Fruit fly (Drosophila melanogaster): ENCODE measurements around the gene Zasp66.

The Zasp66 gene

DNA sequence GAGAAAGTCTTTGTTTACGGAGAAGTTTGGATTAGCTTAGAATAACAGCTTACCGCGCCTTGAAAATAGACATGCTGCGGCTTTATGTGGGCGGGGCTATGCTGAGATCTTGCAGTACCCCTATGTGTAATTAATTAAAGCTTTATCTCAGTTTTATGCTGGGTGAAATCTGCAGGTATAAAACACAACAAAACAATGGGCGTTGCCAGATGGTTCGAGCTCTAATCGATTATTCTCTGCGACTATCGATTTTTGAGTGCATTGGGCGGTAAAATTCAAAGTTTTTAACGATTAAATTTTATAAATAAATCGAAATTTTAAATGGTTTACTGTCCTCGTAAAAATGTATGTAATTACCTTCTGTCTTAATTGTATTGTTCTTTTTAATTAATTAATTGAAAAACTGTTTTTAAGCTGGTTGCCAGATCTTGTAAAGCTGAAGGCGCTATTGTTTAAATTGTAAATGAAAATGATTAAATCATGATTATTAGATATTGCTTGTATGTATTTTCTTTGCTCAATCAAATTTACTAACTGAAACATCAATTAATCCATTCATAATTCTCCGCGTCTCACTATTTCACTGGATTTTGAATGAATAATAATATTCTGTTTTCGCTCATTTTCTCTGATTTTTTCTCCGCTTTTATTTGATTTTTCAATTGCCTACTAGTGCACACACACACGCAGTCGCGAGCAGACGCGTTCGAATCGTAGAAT lies at the start of gene Zasp66, which contains the start of gene GAPsec:
TSS of gene Zasp66 (plus strand) at position 670 of the 720 bp plus-strand sequence.
TSS of gene GAPsec (minus strand) at position 200 of the 720 bp plus-strand sequence.
- TF ChIP-seq Dll (optimal IDR thresholded peaks at IDR 0.05) (no peak), EcR (GFP tag; optimal IDR thresholded peaks at IDR 0.05) (no peak), psq (optimal IDR thresholded peaks at IDR 0.05) (no peak), CG8478 (optimal IDR thresholded peaks at IDR 0.05) (no peak)

DNA sequence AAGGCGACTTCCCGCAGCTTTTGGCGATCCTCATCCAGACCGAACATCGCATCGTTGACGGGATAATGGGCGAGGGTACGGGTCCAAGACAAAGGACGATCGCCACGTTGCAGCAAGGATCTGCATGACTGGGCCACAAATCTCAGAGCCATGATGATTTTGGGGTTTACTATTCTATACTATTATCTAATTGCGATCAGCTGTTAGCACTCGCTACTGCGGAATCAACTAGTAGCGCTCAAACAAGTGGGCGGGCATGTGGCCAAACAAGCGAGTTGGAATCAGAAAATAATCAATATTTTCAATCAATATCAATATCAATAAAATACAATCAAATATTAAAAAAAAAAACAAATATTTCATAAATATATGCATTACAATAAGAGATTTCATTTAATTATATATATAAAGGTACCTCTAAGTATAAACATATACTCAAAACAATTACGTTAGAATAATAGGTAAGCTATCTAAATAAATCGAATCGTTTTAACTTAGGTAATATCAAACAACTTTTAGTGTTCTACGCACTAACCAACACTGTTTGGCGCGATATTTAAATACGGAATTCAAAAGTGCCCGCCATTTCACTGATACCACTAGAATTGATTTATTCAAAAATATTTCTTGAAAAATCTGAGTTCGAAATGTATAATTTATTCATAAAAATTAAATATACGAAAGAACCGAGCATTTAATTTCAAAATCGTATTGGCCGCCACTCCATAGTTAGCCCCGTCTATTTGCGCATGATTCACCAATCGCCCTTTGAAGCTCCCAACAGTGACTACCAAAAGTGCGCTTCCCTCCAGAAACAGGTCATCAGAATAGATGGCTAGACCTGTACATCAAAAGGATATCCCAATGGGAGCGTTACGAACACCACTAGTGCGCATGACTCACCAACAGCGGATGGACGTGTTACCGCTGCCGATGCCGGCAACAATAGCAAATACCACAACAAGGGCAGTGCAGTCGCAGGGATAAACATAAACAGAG lies 48.0 kb upstream of the Zasp66 start, which contains the start of the genes CG6638 and CG43078:
TSS of gene CG6638 (minus strand) at position 235 of the 999 bp plus-strand sequence.
TSS of gene CG43078 (plus strand) at position 965 of the 999 bp plus-strand sequence.
- TF ChIP-seq psq (optimal IDR thresholded peaks at IDR 0.05), result no peak
- no peak for TF ChIP-seq EcR (GFP tag; optimal IDR thresholded peaks at IDR 0.05)
- TF ChIP-seq pan (optimal IDR thresholded peaks at IDR 0.05), result no peak
- TF ChIP-seq Dll (optimal IDR thresholded peaks at IDR 0.05), result no peak
- no peak for TF ChIP-seq CG8478 (optimal IDR thresholded peaks at IDR 0.05)
- no peak for TF ChIP-seq usp (GFP tag; optimal IDR thresholded peaks at IDR 0.05)

DNA sequence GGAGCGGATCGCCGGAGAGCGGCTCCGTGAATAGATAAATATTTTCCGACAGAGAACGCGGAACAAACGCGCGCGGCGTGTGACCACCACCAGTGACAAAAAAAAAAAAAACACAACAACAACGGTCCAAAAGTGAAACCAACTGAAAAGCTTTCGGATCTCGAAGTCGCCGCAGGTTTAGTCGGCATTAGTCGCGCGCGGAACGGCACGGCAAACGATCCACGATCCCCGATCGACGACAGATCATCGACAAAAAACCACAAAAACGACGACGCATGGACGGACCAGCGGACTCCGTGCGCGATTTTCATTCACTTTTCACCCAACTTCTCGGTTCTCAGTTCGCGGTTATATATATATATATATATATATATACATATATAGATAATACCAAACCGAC lies 45.7 kb upstream of the Zasp66 start:
- TF ChIP-seq psq (optimal IDR thresholded peaks at IDR 0.05) (no peak), usp (GFP tag; optimal IDR thresholded peaks at IDR 0.05) (no peak), Dll (optimal IDR thresholded peaks at IDR 0.05) (no peak), CG8478 (optimal IDR thresholded peaks at IDR 0.05) (no peak), EcR (GFP tag; optimal IDR thresholded peaks at IDR 0.05) (no peak), pan (optimal IDR thresholded peaks at IDR 0.05) (no peak)

DNA sequence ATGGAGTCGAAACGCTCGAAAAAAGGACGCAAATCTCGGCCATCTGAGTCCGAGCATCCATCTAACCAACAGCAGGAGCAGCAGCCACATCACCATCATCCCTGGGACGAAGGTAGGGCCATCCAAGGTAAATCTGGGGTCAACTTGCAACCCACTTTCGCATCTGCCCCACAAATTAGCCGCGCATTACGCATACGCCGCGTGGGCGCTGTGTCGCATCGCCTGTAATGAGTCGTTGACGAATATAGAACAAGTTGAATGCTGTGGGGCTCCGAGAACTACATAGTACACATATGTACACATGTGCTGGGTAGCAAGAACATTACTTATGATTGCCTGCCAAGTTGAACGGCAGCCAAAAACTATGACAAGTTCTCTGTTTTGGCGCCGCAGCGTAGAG lies 44.7 kb upstream of the Zasp66 start:
- no peak for TF ChIP-seq Dll (optimal IDR thresholded peaks at IDR 0.05)
- TF ChIP-seq EcR (GFP tag; optimal IDR thresholded peaks at IDR 0.05), result no peak
- no peak for TF ChIP-seq CG8478 (optimal IDR thresholded peaks at IDR 0.05)
- no peak for TF ChIP-seq pan (optimal IDR thresholded peaks at IDR 0.05)
- TF ChIP-seq psq (optimal IDR thresholded peaks at IDR 0.05), result no peak
- no peak for TF ChIP-seq usp (GFP tag; optimal IDR thresholded peaks at IDR 0.05)

DNA sequence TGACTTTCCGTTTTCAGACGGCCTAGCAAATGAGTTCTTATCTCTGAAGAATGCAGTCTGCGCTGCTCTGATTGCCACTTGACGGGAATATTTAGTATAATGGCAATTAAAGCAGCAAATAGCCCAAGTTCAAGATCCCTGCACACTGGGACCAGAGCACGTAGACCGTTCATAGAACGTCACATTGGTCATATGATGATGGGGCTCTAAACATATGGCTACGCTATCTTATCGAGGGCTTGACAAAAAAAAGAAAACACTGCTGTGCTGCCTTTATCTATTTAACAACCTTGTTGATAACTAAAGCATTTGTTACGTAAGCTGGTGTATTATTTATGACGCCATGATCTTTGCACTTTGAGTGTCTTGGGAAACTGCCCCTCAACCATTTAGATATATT lies 43.4 kb upstream of the Zasp66 start:
- TF ChIP-seq EcR (GFP tag; optimal IDR thresholded peaks at IDR 0.05) (no peak), usp (GFP tag; optimal IDR thresholded peaks at IDR 0.05) (no peak), Dll (optimal IDR thresholded peaks at IDR 0.05) (no peak), pan (optimal IDR thresholded peaks at IDR 0.05) (no peak)

DNA sequence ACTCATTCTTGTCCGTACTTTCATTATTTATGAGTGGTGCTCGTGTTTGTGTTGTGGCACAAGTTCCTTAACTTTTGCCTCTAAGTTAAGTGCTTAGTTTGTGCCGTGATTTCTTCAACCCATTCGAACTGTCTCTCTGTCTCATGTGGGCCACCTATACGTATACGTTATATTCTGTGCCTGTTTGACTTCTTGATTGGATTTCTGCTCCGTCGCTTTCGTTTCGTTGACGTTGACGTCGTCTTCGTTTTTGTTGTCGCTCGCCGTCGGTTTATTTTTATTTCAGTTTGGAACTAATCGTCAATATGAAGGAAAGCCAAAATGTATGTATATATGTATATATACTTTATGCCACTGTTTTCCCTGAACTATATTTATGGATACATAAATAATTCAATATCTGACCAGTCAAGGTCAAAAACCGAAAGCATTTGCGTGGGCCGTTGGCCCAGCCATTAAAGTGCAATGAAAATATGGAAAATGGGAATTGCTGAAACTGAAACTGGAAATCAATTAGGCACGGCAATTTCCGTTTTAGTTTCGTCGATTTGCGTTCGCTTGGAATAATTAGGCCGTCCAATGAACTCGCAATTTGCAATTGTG lies 42.0 kb upstream of the Zasp66 start:
- TF ChIP-seq EcR (GFP tag; optimal IDR thresholded peaks at IDR 0.05) (no peak), usp (GFP tag; optimal IDR thresholded peaks at IDR 0.05) (no peak), pan (optimal IDR thresholded peaks at IDR 0.05) (no peak), CG8478 (optimal IDR thresholded peaks at IDR 0.05) (no peak), Dll (optimal IDR thresholded peaks at IDR 0.05) (no peak), psq (optimal IDR thresholded peaks at IDR 0.05) (no peak)

DNA sequence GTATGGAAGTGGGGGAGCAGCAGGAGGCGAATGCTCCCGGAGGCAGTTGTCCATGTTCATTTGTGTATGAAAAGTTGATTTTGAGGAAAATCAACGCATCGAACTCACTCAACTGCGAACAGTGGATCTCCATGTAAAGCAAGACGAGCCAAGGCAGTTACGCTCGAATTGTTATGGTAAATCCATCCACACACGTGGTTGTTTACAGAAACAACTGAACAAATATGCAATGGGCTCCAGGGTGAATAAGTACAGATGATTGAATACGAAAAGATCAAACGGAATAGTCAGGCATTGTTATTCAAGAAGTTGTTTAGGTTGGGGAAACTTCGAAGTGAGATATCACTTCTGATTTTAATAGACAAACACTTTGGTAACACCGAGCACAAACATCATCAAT lies 40.1 kb upstream of the Zasp66 start:
- no peak for TF ChIP-seq usp (GFP tag; optimal IDR thresholded peaks at IDR 0.05)
- TF ChIP-seq Dll (optimal IDR thresholded peaks at IDR 0.05), result no peak
- TF ChIP-seq psq (optimal IDR thresholded peaks at IDR 0.05), result no peak
- no peak for TF ChIP-seq pan (optimal IDR thresholded peaks at IDR 0.05)
- TF ChIP-seq EcR (GFP tag; optimal IDR thresholded peaks at IDR 0.05), result no peak
- no peak for TF ChIP-seq CG8478 (optimal IDR thresholded peaks at IDR 0.05)

DNA sequence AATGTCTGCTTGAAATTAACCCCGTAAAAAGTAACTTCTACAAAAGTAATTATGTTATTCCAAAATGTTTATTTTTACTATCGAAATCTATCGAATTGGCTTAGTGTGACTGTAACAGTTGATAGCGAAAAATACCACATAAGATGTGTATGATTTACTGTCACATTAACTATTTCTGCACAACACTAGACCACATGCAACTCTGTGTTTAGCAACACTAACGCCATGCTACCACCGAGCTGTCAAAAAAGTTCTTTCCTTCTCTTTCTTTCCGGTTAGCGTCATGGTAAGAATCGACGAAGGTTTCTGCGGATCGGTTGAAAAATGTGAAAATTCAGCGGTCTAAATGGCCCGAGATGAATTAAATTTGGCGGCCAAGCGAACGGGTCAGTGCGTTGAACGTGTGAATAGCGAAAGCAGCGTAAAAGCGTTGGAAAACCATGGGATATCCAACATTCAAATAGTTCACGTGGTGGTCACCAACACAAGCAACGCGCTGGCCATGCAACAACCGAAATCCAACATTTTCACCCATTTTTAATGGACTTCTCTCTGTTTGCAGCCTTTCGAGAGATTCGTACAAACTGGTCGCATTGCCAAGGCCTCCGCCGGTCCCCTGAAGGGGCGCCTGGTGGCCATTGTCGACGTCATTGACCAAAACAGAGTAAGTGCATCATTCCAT lies 23.3 kb upstream of the Zasp66 start, which contains the start of the genes Nelf-E and RpL14:
TSS of gene Nelf-E (minus strand) at position 128 of the 682 bp plus-strand sequence.
TSS of gene RpL14 (plus strand) at position 255 of the 682 bp plus-strand sequence.
- TF ChIP-seq psq (optimal IDR thresholded peaks at IDR 0.05), result no peak
- TF ChIP-seq Dll (optimal IDR thresholded peaks at IDR 0.05), result no peak
- no peak for TF ChIP-seq EcR (GFP tag; optimal IDR thresholded peaks at IDR 0.05)
- TF ChIP-seq pan (optimal IDR thresholded peaks at IDR 0.05), result no peak
- TF ChIP-seq usp (GFP tag; optimal IDR thresholded peaks at IDR 0.05), result no peak
- TF ChIP-seq CG8478 (optimal IDR thresholded peaks at IDR 0.05), result no peak

DNA sequence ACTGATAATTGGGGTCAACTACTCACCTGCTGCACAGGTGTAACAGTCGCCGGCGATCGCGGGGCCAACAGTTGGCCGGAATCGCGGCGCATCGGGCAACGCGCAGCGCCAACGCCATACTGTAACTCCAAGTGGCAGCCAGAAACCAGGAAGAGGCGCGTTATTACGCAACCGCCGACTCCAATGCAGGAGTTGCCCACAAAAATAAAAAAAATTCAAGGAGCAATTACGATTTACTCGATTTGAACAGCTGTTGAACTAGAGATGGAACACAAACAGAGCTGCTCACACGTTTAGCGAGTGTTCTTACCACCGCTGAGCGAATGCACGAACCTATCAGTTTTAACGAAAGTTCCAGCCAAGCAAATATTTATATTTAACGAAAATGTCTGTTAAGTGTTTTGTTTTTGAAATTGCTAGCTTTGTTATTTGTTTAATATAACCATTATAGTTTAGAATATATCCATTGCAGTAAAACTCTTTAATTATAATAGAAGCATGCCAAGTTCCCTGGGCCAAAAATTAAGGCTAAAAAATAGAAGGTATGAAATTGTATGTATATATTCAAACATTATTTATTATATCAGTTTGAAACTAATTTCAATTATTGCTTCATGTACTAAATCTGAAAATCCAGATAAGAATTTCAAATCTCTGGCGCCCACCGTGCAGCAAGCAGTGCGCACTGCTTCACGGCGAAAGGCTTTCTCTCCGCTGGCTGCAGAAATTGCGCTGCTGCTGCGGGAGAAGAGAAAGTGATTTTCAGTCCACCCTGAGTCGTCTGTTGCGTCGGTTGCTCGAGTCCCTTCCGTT lies 20.1 kb upstream of the Zasp66 start, which contains the start of the genes CG5989 and CG6282:
TSS of gene CG5989 (minus strand) at position 270 of the 813 bp plus-strand sequence.
TSS of gene CG6282 (plus strand) at position 778 of the 813 bp plus-strand sequence.
- TF ChIP-seq usp (GFP tag; optimal IDR thresholded peaks at IDR 0.05), result no peak
- peak; percentile 46 for TF ChIP-seq Dll (optimal IDR thresholded peaks at IDR 0.05)
- no peak for TF ChIP-seq psq (optimal IDR thresholded peaks at IDR 0.05)

DNA sequence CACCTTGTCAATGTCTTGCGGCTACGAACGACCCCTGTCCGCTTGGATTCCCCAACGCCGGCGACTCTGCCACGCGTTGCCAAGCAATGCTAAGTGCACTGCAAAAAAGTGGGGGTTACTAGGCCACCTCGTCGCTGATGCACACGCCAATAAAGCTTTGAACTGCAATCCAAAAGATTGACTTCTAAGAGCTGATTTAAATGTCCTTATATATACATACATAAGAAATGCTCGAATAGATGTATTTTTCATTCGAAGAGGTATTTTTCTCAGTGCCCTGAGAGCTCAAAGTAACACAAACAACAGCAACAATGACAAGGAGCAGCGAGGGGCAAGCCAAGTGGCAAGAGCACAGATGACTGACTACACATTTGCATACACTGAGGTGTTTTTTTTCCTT lies 16.7 kb upstream of the Zasp66 start:
- no peak for TF ChIP-seq CG8478 (optimal IDR thresholded peaks at IDR 0.05)
- TF ChIP-seq psq (optimal IDR thresholded peaks at IDR 0.05), result no peak
- no peak for TF ChIP-seq pan (optimal IDR thresholded peaks at IDR 0.05)
- TF ChIP-seq Dll (optimal IDR thresholded peaks at IDR 0.05), result no peak
- TF ChIP-seq EcR (GFP tag; optimal IDR thresholded peaks at IDR 0.05), result no peak
- no peak for TF ChIP-seq usp (GFP tag; optimal IDR thresholded peaks at IDR 0.05)
